Worm (Caenorhabditis elegans) whole organism, L2 larva: ENCODE measurements around the gene nono-1.

Source experiments
- C34F6.9 ChIP-seq: fragments of 150-350 bp; optimal IDR thresholded peaks from 2 replicates; lab custom pipeline; 2014; ENCODE audit warnings: missing biosample characterization, missing genetic modification characterization
- F13H6.1 ChIP-seq: sonication (generic microtip); optimal IDR thresholded peaks from 2 replicates; lab custom pipeline; 2016; ENCODE audit warnings: missing genetic modification characterization, missing compliant biosample characterization
- R02D3.7 ChIP-seq: fragments of 150-350 bp; optimal IDR thresholded peaks from 2 replicates; lab custom pipeline; 2014; ENCODE audit warnings: missing biosample characterization, missing genetic modification characterization
- Y55F3AM.14 ChIP-seq: fragments of 200-800 bp; sonication (Bioruptor generic); optimal IDR thresholded peaks from 2 replicates; lab custom pipeline; 2018; ENCODE audit warnings: mild to moderate bottlenecking, missing genetic modification characterization, missing compliant biosample characterization
- alr-1 ChIP-seq: fragments of 150-350 bp; optimal IDR thresholded peaks from 2 replicates; lab custom pipeline; 2014; ENCODE audit warnings: missing biosample characterization, missing genetic modification characterization
- aly-2 ChIP-seq: fragments of 150-350 bp; optimal IDR thresholded peaks from 2 replicates; lab custom pipeline; 2014; ENCODE audit warnings: missing biosample characterization, missing genetic modification characterization
- ama-1 ChIP-seq: fragments of 150-350 bp; optimal IDR thresholded peaks from 2 replicates; lab custom pipeline; 2018; ENCODE audit warnings: inconsistent platforms
- blmp-1 ChIP-seq: sonication (generic microtip); optimal IDR thresholded peaks from 2 replicates; lab custom pipeline; 2017; ENCODE audit warnings: missing genetic modification characterization, mild to moderate bottlenecking, missing compliant biosample characterization, antibody characterized with exemption, moderate library complexity; ENCODE audit not compliant: insufficient read depth
- ceh-16 ChIP-seq: fragments of 150-350 bp; optimal IDR thresholded peaks from 2 replicates; lab custom pipeline; 2014; ENCODE audit warnings: missing biosample characterization, missing genetic modification characterization
- ceh-82 ChIP-seq: fragments of 150-350 bp; optimal IDR thresholded peaks from 2 replicates; lab custom pipeline; 2014; ENCODE audit warnings: missing biosample characterization, missing genetic modification characterization
- crh-2 ChIP-seq: sonication (generic microtip); optimal IDR thresholded peaks from 2 replicates; lab custom pipeline; 2017; ENCODE audit warnings: missing biosample characterization, missing genetic modification characterization
- dmd-4 ChIP-seq: sonication (generic microtip); optimal IDR thresholded peaks from 2 replicates; lab custom pipeline; 2017; ENCODE audit warnings: missing biosample characterization, missing genetic modification characterization
- egl-27 ChIP-seq: sonication (generic microtip); optimal IDR thresholded peaks from 3 replicates; lab custom pipeline; 2017; ENCODE audit warnings: missing biosample characterization, missing genetic modification reagents, missing genetic modification characterization
- elt-1 ChIP-seq: fragments of 150-350 bp; optimal IDR thresholded peaks from 2 replicates; lab custom pipeline; 2014; ENCODE audit warnings: missing biosample characterization, missing genetic modification characterization
- elt-3 ChIP-seq: sonication (generic microtip); optimal IDR thresholded peaks from 2 replicates; lab custom pipeline; 2017; ENCODE audit warnings: missing biosample characterization, missing genetic modification characterization
- fos-1 ChIP-seq: fragments of 150-350 bp; optimal IDR thresholded peaks from 2 replicates; lab custom pipeline; 2014; ENCODE audit warnings: missing biosample characterization, missing genetic modification characterization
- gmeb-1 ChIP-seq: fragments of 150-350 bp; optimal IDR thresholded peaks from 2 replicates; lab custom pipeline; 2014; ENCODE audit warnings: missing biosample characterization, missing genetic modification characterization
- lin-11 ChIP-seq: fragments of 150-350 bp; sonication (generic microtip); optimal IDR thresholded peaks from 2 replicates; lab custom pipeline; 2014; ENCODE audit warnings: missing biosample characterization, missing genetic modification characterization, inconsistent platforms, mixed read lengths
- lin-13 ChIP-seq: fragments of 150-350 bp; optimal IDR thresholded peaks from 2 replicates; lab custom pipeline; 2014; ENCODE audit warnings: missing biosample characterization, missing genetic modification reagents, missing genetic modification characterization
- lsy-2 ChIP-seq, 2 experiments: fragments of 150-350 bp in 1 of 2; sonication (generic microtip) in 1 of 2; optimal IDR thresholded peaks; 2 replicates each; lab custom pipeline; 2014 to 2017; ENCODE audit warnings: missing biosample characterization in 2 of 2, missing genetic modification characterization in 2 of 2
- mab-5 ChIP-seq: fragments of 150-350 bp; optimal IDR thresholded peaks from 2 replicates; lab custom pipeline; 2014; ENCODE audit warnings: missing biosample characterization, missing genetic modification characterization
- mbf-1 ChIP-seq: sonication (generic microtip); optimal IDR thresholded peaks from 2 replicates; lab custom pipeline; 2017; ENCODE audit warnings: missing biosample characterization, missing genetic modification characterization
- mdl-1 ChIP-seq, 2 experiments: fragments of 150-350 bp in 1 of 2; sonication (generic microtip) in 1 of 2; optimal IDR thresholded peaks; 2 replicates each; lab custom pipeline; 2017; ENCODE audit warnings: missing biosample characterization in 2 of 2, missing genetic modification characterization in 2 of 2
- nhr-10 ChIP-seq: sonication (generic microtip); optimal IDR thresholded peaks from 2 replicates; lab custom pipeline; 2017; ENCODE audit warnings: missing biosample characterization, missing genetic modification characterization
- nhr-11 ChIP-seq: fragments of 150-350 bp; optimal IDR thresholded peaks from 2 replicates; lab custom pipeline; 2014; ENCODE audit warnings: missing biosample characterization, missing genetic modification characterization
- nhr-12 ChIP-seq: fragments of 150-350 bp; optimal IDR thresholded peaks from 2 replicates; lab custom pipeline; 2014; ENCODE audit warnings: missing biosample characterization, missing genetic modification characterization
- nhr-129 ChIP-seq: fragments of 150-350 bp; optimal IDR thresholded peaks from 2 replicates; lab custom pipeline; 2014; ENCODE audit warnings: missing biosample characterization, missing genetic modification characterization
- nhr-21 ChIP-seq: fragments of 150-350 bp; optimal IDR thresholded peaks from 2 replicates; lab custom pipeline; 2014; ENCODE audit warnings: missing biosample characterization, missing genetic modification characterization
- nhr-23 ChIP-seq: fragments of 150-350 bp; optimal IDR thresholded peaks from 2 replicates; lab custom pipeline; 2014; ENCODE audit warnings: missing biosample characterization, missing genetic modification reagents, missing genetic modification characterization
- nhr-237 ChIP-seq: fragments of 150-350 bp; optimal IDR thresholded peaks from 2 replicates; lab custom pipeline; 2014; ENCODE audit warnings: missing biosample characterization, missing genetic modification characterization
- nhr-25 ChIP-seq: fragments of 150-350 bp; sonication (generic microtip); optimal IDR thresholded peaks from 3 replicates; lab custom pipeline; 2014; ENCODE audit warnings: missing biosample characterization, missing genetic modification characterization
- nhr-6 ChIP-seq: fragments of 150-350 bp; optimal IDR thresholded peaks from 2 replicates; lab custom pipeline; 2014; ENCODE audit warnings: missing biosample characterization, missing genetic modification characterization
- nhr-77 ChIP-seq: fragments of 150-350 bp; optimal IDR thresholded peaks from 2 replicates; lab custom pipeline; 2014; ENCODE audit warnings: missing biosample characterization, missing genetic modification characterization
- peb-1 ChIP-seq: fragments of 150-350 bp; optimal IDR thresholded peaks from 2 replicates; lab custom pipeline; 2014; ENCODE audit warnings: missing biosample characterization, missing genetic modification characterization
- sem-4 ChIP-seq: fragments of 150-350 bp; optimal IDR thresholded peaks from 2 replicates; lab custom pipeline; 2014; ENCODE audit warnings: missing biosample characterization, missing genetic modification reagents, missing genetic modification characterization
- skn-1 ChIP-seq: sonication (generic microtip); optimal IDR thresholded peaks from 2 replicates; lab custom pipeline; 2017; ENCODE audit warnings: missing biosample characterization, missing genetic modification characterization
- sma-3 ChIP-seq: sonication (generic microtip); optimal IDR thresholded peaks from 2 replicates; lab custom pipeline; 2016; ENCODE audit warnings: missing genetic modification reagents, missing genetic modification characterization, missing compliant biosample characterization
- unc-39 ChIP-seq: fragments of 150-350 bp; optimal IDR thresholded peaks from 2 replicates; lab custom pipeline; 2014; ENCODE audit warnings: missing biosample characterization, missing genetic modification characterization
- unc-55 ChIP-seq: fragments of 150-350 bp; sonication (generic microtip); optimal IDR thresholded peaks from 3 replicates; lab custom pipeline; 2014; ENCODE audit warnings: missing biosample characterization, missing genetic modification reagents, missing genetic modification characterization
- unc-62 ChIP-seq: fragments of 150-350 bp; optimal IDR thresholded peaks from 2 replicates; lab custom pipeline; 2014; ENCODE audit warnings: missing biosample characterization, missing genetic modification reagents, missing genetic modification characterization
- ztf-1 ChIP-seq: fragments of 200-800 bp; sonication (Bioruptor generic); conservative IDR thresholded peaks from 2 replicates; pipeline ENCODE4 v1.3.6; 2022; ENCODE audit warnings: missing genetic modification characterization, missing compliant biosample characterization
- ztf-4 ChIP-seq: fragments of 150-350 bp; optimal IDR thresholded peaks from 2 replicates; lab custom pipeline; 2014; ENCODE audit warnings: missing biosample characterization, missing genetic modification characterization

The nono-1 gene

ce11 chrIII:5940525-5940974 is 17.5 kb downstream of the nono-1 start (continued):
- no peak for TF ChIP-seq nhr-10

ce11 chrIII:5939453-5940296 is 18.4 kb downstream of the nono-1 start, which contains the start of gene ubq-1:
Gene ubq-1 (plus strand): TSS chrIII:5940254.
- TF ChIP-seq aly-2 (tag; lab: Kevin White, UChicago) (no peak), nhr-237 (tag; lab: Kevin White, UChicago) (no peak), ztf-1 (GFP tag; lab: Robert Waterston, UW) (no peak), mbf-1 (tag; lab: Kevin White, UChicago) (no peak), lin-13 (GFP tag; lab: Kevin White, UChicago) (no peak), unc-62 (GFP tag; lab: Kevin White, UChicago) (no peak), lin-11 (tag; lab: Kevin White, UChicago) (no peak), elt-3 (tag; lab: Kevin White, UChicago) (no peak), Y55F3AM.14 (GFP tag; lab: Kevin White, UChicago) (no peak), nhr-21 (tag; lab: Kevin White, UChicago) (no peak), dmd-4 (no peak), mdl-1 (tag; optimal IDR thresholded peaks at IDR 0.05; lab: Kevin White, UChicago) (no peak), elt-1 (tag; lab: Kevin White, UChicago) (no peak), gmeb-1 (tag; lab: Kevin White, UChicago) (no peak), ceh-82 (tag; lab: Kevin White, UChicago) (no peak), F13H6.1 (no peak), sma-3 (no peak), C34F6.9 (peak; percentile 50), nhr-77 (no peak), sem-4 (no peak), ceh-16 (tag; lab: Kevin White, UChicago) (no peak), lsy-2 (tag; optimal IDR thresholded peaks at IDR 0.05; lab: Kevin White, UChicago) (peak in 1 of 2 experiments; percentile 40), nhr-25 (tag; lab: Kevin White, UChicago) (no peak), mab-5 (tag; lab: Kevin White, UChicago) (no peak), blmp-1 (tag; lab: Kevin White, UChicago) (no peak), ztf-4 (tag; lab: Kevin White, UChicago) (no peak), unc-55 (peak; percentile 29), nhr-23 (no peak), R02D3.7 (tag; lab: Kevin White, UChicago) (no peak), ama-1 (lab: Kevin White, UChicago) (peak; percentile 73), nhr-11 (tag; lab: Kevin White, UChicago) (no peak), crh-2 (tag; lab: Kevin White, UChicago) (no peak), nhr-129 (peak; percentile 74), skn-1 (tag; lab: Kevin White, UChicago) (no peak), alr-1 (no peak), nhr-12 (no peak), unc-39 (no peak), egl-27 (tag; lab: Kevin White, UChicago) (no peak), peb-1 (tag; lab: Kevin White, UChicago) (no peak), nhr-6 (tag; lab: Kevin White, UChicago) (no peak), fos-1 (tag; lab: Kevin White, UChicago) (no peak)
